Worm (Caenorhabditis elegans) whole organism, early embryonic: ENCODE results near the gene C12D5.9.

Source experiments
- B0310.2 ChIP-seq: sonication (generic microtip); optimal IDR thresholded peaks from 2 replicates; lab custom pipeline; 2016; ENCODE audit warnings: mild to moderate bottlenecking, missing genetic modification characterization, missing compliant biosample characterization
- ama-1 ChIP-seq: fragments of 150-350 bp; optimal IDR thresholded peaks from 2 replicates; lab custom pipeline; 2014
- ceh-13 ChIP-seq: fragments of 200-800 bp; sonication (Bioruptor generic); optimal IDR thresholded peaks from 2 replicates; lab custom pipeline; 2018; ENCODE audit warnings: mild to moderate bottlenecking, missing genetic modification characterization, missing compliant biosample characterization
- ceh-36 ChIP-seq: sonication (generic microtip); optimal IDR thresholded peaks from 2 replicates; lab custom pipeline; 2016; ENCODE audit warnings: missing genetic modification characterization, inconsistent platforms, missing compliant biosample characterization
- ets-7 ChIP-seq: sonication (generic microtip); optimal IDR thresholded peaks from 2 replicates; lab custom pipeline; 2016; ENCODE audit warnings: missing genotype, missing genetic modification characterization, missing compliant biosample characterization
- flt-1 ChIP-seq: fragments of 200-800 bp; sonication (Bioruptor generic); IDR thresholded peaks from 2 replicates; pipeline ENCODE4 v1.3.6; 2022; ENCODE audit warnings: missing genetic modification characterization, missing compliant biosample characterization
- hmbx-1 ChIP-seq: sonication (generic microtip); optimal IDR thresholded peaks from 2 replicates; lab custom pipeline; 2016; ENCODE audit warnings: mild to moderate bottlenecking, missing genetic modification characterization, missing compliant biosample characterization
- hnd-1 ChIP-seq: sonication (generic microtip); optimal IDR thresholded peaks from 2 replicates; lab custom pipeline; 2016; ENCODE audit warnings: missing genetic modification characterization, missing compliant biosample characterization
- pes-1 ChIP-seq: fragments of 200-800 bp; sonication (Bioruptor generic); IDR thresholded peaks from 2 replicates; pipeline ENCODE4 v1.3.6; 2022; ENCODE audit warnings: missing genetic modification reagents, missing genetic modification characterization, missing compliant biosample characterization
- tra-4 ChIP-seq: sonication (generic microtip); optimal IDR thresholded peaks from 2 replicates; lab custom pipeline; 2017; ENCODE audit warnings: missing genetic modification characterization, missing compliant biosample characterization

DNA sequence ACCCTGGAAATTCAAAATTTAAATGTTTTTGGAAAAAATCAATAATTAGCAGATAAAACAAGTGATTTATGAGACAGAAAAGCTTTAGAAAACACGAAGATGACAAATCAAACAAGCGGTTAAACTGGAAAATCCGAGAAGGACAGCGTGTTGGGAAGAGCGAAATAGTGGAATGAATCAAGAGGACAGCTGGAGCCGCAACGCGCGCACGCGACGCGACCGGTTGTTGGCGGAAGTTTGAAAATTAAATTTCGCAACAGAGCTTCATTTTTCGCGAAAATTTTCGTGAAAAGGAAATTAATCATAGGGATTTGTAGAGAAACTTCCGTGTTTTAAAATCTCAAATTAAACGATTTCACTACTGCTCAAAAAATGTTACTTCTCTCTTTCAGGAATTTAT lies 45.1 kb upstream of the C12D5.9 start, which contains the start of gene clic-1:
- TF ChIP-seq B0310.2 (tag; lab: Kevin White, UChicago): no peak
- TF ChIP-seq flt-1 (GFP tag; lab: Robert Waterston, UW): no peak
- no peak for TF ChIP-seq ama-1 (lab: Kevin White, UChicago)
- TF ChIP-seq hnd-1 (tag; lab: Kevin White, UChicago): no peak
- no peak for TF ChIP-seq tra-4
- no peak for TF ChIP-seq ceh-13 (GFP tag; lab: Kevin White, UChicago)
- TF ChIP-seq pes-1: no peak
- TF ChIP-seq ceh-36 (tag; lab: Kevin White, UChicago): no peak
- TF ChIP-seq hmbx-1 (tag; lab: Kevin White, UChicago): no peak
- TF ChIP-seq ets-7 (tag; lab: Kevin White, UChicago): no peak
